Fruit fly (Drosophila melanogaster): Measurements from ENCODE around the gene Smox.
A peak's percentile ranks its signal among the peaks of the same experiment; 100 is the strongest.

Smox gene

dm6 chrX:8142067-8142462, at the start of gene Smox:
Gene Smox, minus strand, starts transcription at chrX:8142279.
- TF ChIP-seq CG8478 (optimal IDR thresholded peaks at IDR 0.05), result no peak
- TF ChIP-seq CTCF (optimal IDR thresholded peaks at IDR 0.05), result peak in 1 of 2 experiments; percentile 10

- no peak for TF ChIP-seq CTCF (optimal IDR thresholded peaks at IDR 0.05)
- no peak for TF ChIP-seq CG8478 (optimal IDR thresholded peaks at IDR 0.05)
Measured at dm6 chrX:8179858-8180257, 37.8 kb upstream of the Smox start.

- TF ChIP-seq CTCF (optimal IDR thresholded peaks at IDR 0.05) (no peak), CG8478 (optimal IDR thresholded peaks at IDR 0.05) (no peak)
Measured at dm6 chrX:8178989-8179388, 36.9 kb upstream of the Smox start.

dm6 chrX:8178165-8178955, 36.3 kb upstream of the Smox start, which contains the start of gene sdt:
Gene sdt, plus strand, starts transcription at chrX:8178549.
- TF ChIP-seq CTCF (optimal IDR thresholded peaks at IDR 0.05), result no peak
- TF ChIP-seq CG8478 (optimal IDR thresholded peaks at IDR 0.05), result no peak

dm6 chrX:8177742-8178141, 35.7 kb upstream of the Smox start:
- TF ChIP-seq CG8478 (optimal IDR thresholded peaks at IDR 0.05) (no peak), CTCF (optimal IDR thresholded peaks at IDR 0.05) (no peak)

dm6 chrX:8177030-8177349, 34.9 kb upstream of the Smox start, which contains the start of gene slpr:
Gene slpr, minus strand, starts transcription at chrX:8177185.
- TF ChIP-seq CG8478 (optimal IDR thresholded peaks at IDR 0.05), result no peak

- TF ChIP-seq CTCF (optimal IDR thresholded peaks at IDR 0.05) (no peak), CG8478 (optimal IDR thresholded peaks at IDR 0.05) (no peak)
Measured at dm6 chrX:8176291-8177029, 34.4 kb upstream of the Smox start.

dm6 chrX:8170166-8170565, 28.1 kb upstream of the Smox start, which contains the start of gene CG2278:
Gene CG2278, minus strand, starts transcription at chrX:8170266.
- TF ChIP-seq CG8478 (optimal IDR thresholded peaks at IDR 0.05) (no peak), CTCF (optimal IDR thresholded peaks at IDR 0.05) (no peak)

- TF ChIP-seq CTCF (optimal IDR thresholded peaks at IDR 0.05), result no peak
- TF ChIP-seq CG8478 (optimal IDR thresholded peaks at IDR 0.05), result no peak
Measured at dm6 chrX:8165608-8166007, 23.5 kb upstream of the Smox start, which contains the start of gene Or7a. Gene Or7a, minus strand, starts transcription at chrX:8165708.

dm6 chrX:8163452-8163851, 21.4 kb upstream of the Smox start:
- TF ChIP-seq CG8478 (optimal IDR thresholded peaks at IDR 0.05) (no peak), CTCF (optimal IDR thresholded peaks at IDR 0.05) (no peak)

- TF ChIP-seq CTCF (optimal IDR thresholded peaks at IDR 0.05), result no peak
Measured at dm6 chrX:8162692-8163091, 20.6 kb upstream of the Smox start, which contains the start of gene CG10761. Gene CG10761, minus strand, starts transcription at chrX:8162792.

- TF ChIP-seq CG8478 (optimal IDR thresholded peaks at IDR 0.05) (no peak), CTCF (optimal IDR thresholded peaks at IDR 0.05) (no peak)
Measured at dm6 chrX:8159754-8160153, 17.7 kb upstream of the Smox start, which contains the start of gene CG15337. Gene CG15337, plus strand, starts transcription at chrX:8160054.

- no peak for TF ChIP-seq CG8478 (optimal IDR thresholded peaks at IDR 0.05)
- no peak for TF ChIP-seq CTCF (optimal IDR thresholded peaks at IDR 0.05)
Measured at dm6 chrX:8158942-8159472, 16.9 kb upstream of the Smox start.

dm6 chrX:8157294-8157693, 15.2 kb upstream of the Smox start, which contains the start of the genes Traf6 and GIIIspla2:
Gene Traf6, minus strand, starts transcription at chrX:8157386.
Gene GIIIspla2, plus strand, starts transcription at chrX:8157628.
- TF ChIP-seq CTCF (optimal IDR thresholded peaks at IDR 0.05) (no peak), CG8478 (optimal IDR thresholded peaks at IDR 0.05) (no peak)

- TF ChIP-seq CTCF (optimal IDR thresholded peaks at IDR 0.05) (no peak), CG8478 (optimal IDR thresholded peaks at IDR 0.05) (no peak)
Measured at dm6 chrX:8152718-8153117, 10.6 kb upstream of the Smox start, which contains the start of gene CG18262. Gene CG18262, plus strand, starts transcription at chrX:8152948.
